Worm (Caenorhabditis elegans) whole organism, L4/young adult: ENCODE results near the gene ndc-80.

ENCODE experiments used
- W03F9.2 ChIP-seq: fragments of 150-350 bp; optimal IDR thresholded peaks from 2 replicates; lab custom pipeline; 2014; ENCODE audit warnings: missing biosample characterization, missing genetic modification characterization
- dao-5 ChIP-seq: sonication (generic microtip); optimal IDR thresholded peaks from 2 replicates; lab custom pipeline; 2016; ENCODE audit warnings: missing genotype, missing genetic modification characterization, moderate library complexity, missing compliant biosample characterization
- him-1 ChIP-seq: sonication (generic microtip); optimal IDR thresholded peaks from 2 replicates; lab custom pipeline; 2016; ENCODE audit warnings: missing genotype, missing genetic modification reagents, missing genetic modification characterization, missing compliant biosample characterization

The ndc-80 gene

DNA sequence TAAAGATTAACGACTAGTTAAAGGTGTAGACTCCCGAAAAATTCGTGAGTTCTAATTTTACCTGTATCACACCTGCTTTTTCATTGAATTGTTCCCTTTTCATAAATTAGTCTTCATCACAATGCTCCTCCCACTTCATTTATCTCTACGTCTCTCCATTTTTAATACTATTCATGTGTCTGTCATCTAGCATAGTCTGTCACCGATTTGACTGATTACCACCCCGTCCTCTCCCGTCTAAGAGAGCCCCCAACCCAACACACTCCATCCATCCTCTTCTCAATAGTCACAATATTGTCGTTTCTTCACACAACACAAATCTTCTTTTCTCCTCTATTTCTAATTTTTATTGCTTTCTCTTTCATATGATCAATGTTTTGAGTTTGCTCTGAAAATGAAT, 20.8 kb upstream of the ndc-80 start:
- no peak for TF ChIP-seq W03F9.2 (tag; lab: Kevin White, UChicago)
- no peak for TF ChIP-seq him-1
- TF ChIP-seq dao-5 (tag; lab: Kevin White, UChicago), result no peak

DNA sequence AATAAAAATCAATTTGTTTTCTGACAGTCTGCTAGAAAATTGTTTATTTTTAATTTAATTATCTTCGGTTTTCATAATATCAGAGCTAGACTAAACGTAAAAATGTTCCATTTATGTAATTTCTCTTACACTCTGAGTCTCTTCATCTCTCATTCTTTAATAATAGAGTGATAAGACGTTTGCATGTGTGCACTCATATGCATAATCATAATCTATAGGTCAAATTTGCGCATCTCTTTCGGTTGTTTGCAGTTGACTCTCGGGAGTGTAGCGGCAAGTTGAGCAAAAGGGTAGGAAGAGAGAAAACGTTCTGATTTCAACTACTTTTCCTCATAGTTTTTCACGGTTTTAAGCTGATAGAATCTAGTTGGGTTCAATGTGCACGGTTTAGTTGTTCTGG, 19.5 kb upstream of the ndc-80 start:
- no peak for TF ChIP-seq dao-5 (tag; lab: Kevin White, UChicago)
- TF ChIP-seq W03F9.2 (tag; lab: Kevin White, UChicago), result no peak
- no peak for TF ChIP-seq him-1

DNA sequence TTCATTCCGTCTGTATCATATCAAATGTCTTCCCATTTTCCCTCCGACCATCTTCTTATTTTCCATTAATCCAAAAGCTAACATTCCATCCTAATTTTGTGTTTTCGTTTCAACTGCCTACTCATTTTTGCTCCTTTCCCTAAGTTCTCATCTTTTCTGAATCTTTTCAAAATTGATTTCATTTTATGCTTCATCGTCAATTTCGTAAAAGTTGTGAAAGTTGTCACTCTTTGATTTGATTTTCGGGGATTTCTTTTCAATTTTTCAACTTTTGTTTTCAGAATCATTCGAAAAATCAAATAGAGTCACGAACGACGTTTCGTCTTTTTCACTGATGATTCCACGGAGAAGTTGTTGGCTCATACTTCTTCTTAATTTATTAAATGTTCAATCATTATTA, 18.4 kb upstream of the ndc-80 start, which contains the start of gene cwn-2:
TSS of gene cwn-2 (plus strand) at position 276 of the 400 bp plus-strand sequence.
- TF ChIP-seq him-1, result no peak

DNA sequence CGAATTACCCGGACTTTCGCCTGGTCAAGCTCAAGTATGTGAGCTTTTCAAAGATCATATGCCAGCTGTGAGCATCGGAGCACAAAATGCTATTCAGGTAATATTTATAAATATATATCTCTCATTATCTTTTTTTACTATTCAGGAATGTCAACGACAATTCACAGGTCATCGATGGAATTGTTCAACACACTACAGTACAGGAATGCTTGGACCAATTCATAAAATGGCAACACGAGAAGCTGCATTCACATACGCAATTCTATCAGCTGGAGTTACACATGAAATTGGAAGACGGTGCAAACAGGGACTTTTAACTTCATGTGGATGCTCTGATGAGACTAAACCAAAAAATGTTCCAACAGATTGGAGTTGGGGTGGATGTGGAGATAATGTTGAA, 17.7 kb upstream of the ndc-80 start:
- TF ChIP-seq dao-5 (tag; lab: Kevin White, UChicago) (no peak), him-1 (no peak), W03F9.2 (tag; lab: Kevin White, UChicago) (no peak)

DNA sequence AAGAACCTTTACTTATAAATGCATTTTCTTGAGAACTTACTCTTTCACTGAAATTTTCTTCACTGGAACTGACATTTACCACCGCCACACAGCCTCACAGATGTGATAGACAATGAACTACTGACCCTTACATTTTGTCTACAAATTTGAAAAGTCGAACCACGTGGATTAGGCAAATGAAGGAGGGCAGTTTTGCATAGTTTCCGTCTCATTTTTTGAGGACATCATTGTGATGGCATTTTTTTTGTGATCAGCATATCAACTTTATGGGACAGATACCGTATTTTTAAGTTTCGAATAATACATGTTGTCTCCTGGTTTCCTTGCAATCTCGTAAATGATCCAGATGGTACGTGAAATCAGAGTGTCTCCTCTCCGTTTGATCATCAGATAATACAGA, 13.4 kb upstream of the ndc-80 start, which contains the start of gene W01B6.3:
TSS of gene W01B6.3 (minus strand) at position 101 of the 400 bp plus-strand sequence.
- TF ChIP-seq W03F9.2 (tag; lab: Kevin White, UChicago) (no peak), him-1 (no peak), dao-5 (tag; lab: Kevin White, UChicago) (no peak)

DNA sequence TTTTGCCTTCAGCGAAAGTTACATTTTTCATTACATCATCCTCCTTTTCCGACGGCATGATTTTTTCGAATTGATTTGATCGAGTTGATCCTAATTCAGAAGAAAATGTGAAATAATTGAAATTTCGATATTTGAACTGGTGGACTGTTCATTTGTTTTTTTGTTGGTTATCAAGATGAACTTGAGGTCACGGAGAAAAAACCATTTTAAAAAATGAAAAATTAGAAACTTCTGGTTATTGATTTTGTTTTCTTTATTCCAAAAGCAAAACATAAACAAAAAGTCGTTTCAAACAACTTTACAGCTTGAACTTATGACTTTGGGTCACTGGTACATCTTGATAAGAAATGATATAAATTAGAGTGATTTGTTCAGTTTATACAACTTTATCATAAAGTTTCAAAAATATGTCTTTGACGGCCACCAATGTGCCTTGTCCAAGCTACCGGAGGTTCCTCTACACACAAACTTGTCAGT, 10.9 kb upstream of the ndc-80 start, which contains the start of the genes ttbk-4 and W01B6.4:
TSS of gene ttbk-4 (minus strand) at position 101 of the 477 bp plus-strand sequence.
TSS of gene W01B6.4 (plus strand) at position 427 of the 477 bp plus-strand sequence.
- TF ChIP-seq W03F9.2 (tag; lab: Kevin White, UChicago) (no peak), dao-5 (tag; lab: Kevin White, UChicago) (no peak), him-1 (no peak)

DNA sequence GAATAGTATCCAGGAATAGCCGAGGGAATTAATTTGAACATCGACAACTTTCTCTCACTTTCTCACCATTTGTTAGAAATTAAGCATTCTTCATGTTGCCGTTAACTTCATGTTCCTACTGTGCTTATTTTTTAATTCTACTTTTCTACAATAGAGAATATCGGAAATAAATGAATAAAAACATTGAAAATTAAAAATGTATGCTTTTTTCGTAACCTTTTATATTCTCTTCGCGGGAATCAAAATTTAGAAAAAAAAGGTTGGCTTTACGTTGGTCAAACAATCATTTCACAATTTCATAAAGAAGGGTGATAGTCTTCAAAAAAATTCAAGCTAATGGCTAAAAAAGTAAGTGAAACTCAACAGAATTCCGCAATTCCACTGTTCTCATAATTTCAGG, 10.0 kb upstream of the ndc-80 start, which contains the start of gene W01B6.5:
TSS of gene W01B6.5 (plus strand) at position 301 of the 400 bp plus-strand sequence.
- no peak for TF ChIP-seq dao-5 (tag; lab: Kevin White, UChicago)

DNA sequence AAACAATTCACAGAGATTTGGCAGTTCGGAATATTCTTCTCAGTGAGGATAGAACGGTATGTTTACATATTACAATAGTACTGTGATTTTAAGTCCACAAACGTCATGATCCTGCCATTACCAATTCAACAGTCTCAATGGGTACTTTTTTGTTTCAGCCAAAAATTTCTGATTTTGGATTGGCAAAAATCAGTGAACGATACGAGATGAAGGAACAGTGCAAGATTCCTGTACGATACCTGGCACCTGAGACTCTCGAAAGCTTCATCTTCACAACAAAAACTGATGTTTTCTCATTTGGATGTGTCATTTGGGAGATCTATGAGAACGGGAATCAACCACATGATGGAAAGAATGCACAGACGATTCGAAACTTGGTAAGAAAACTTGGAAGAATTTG, 7.9 kb upstream of the ndc-80 start:
- TF ChIP-seq dao-5 (tag; lab: Kevin White, UChicago) (no peak), him-1 (no peak), W03F9.2 (tag; lab: Kevin White, UChicago) (no peak)

DNA sequence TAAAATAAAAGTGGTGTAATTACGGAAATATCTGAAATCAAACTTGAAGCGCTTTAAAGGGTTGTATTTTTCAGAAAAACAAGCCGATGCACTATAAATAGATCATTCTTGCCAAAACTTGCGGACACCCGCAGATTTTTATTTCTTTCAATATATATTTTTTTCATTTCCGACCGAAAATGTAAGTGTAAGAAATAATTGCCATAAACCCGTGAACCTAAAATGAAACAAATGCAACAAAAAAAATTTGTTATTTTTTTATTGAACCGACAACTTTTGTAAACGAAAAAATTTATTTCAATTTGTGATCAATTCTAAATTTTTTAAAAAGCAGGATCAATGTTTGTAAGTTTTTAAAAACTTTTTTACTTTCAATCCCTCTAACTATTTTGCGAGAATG, 5.1 kb upstream of the ndc-80 start, which contains the start of gene W01B6.6:
TSS of gene W01B6.6 (plus strand) at position 301 of the 400 bp plus-strand sequence.
- no peak for TF ChIP-seq him-1

DNA sequence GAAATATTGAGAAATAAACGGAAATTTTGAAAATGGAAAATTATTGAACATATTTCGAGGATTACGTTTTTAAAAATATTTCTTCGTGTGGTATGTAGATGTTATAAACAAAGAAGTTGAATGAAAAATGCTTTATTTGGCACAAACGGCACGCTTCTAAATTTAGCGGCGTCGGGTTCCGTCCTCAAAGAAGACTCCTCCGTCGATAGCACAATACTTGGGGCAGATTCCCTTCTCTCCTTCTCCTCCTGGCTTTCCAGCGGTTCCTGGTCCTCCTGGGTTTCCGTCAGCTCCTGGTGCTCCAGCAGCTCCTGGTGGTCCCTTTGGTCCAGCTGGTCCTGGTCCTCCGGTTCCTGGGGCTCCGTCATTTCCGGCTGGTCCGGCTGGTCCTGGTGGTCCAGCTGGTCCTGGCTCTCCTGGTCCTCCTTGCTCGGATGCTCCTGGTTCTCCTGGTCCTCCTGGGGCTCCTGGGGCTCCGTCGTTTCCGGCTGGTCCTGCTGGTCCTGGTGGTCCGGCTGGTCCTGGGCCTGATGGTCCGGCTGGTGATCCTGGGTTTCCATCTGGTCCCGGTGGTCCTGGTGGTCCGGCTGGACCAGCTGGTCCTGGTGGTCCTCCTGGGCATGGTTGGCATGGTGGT, 1.5 kb upstream of the ndc-80 start, which contains the start of gene W01B6.8:
TSS of gene W01B6.8 (minus strand) at position 51 of the 637 bp plus-strand sequence.
- no peak for TF ChIP-seq dao-5 (tag; lab: Kevin White, UChicago)
- no peak for TF ChIP-seq W03F9.2 (tag; lab: Kevin White, UChicago)
- no peak for TF ChIP-seq him-1

DNA sequence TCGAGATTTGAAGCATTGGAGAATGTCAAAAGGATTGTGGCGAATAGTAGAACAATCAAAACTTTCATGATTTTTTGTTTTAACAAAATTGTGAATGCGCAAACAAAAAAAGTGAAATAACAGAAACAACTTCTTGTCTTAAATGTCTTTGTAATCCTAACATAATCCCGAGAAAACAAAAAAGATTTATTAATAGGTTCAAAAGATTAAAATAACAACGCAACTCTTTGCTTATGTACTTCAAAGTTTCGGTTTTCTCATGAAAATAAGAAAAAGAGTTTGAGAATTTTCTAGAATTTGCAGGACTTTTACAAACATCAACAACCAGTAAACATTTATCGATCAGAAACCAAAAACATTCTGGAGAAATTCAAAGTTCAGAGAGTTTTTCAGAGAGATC, 3.8 kb downstream of the ndc-80 start, which contains the start of gene ttr-39:
TSS of gene ttr-39 (minus strand) at position 101 of the 400 bp plus-strand sequence.
- TF ChIP-seq dao-5 (tag; lab: Kevin White, UChicago), result no peak
- TF ChIP-seq him-1, result no peak
- TF ChIP-seq W03F9.2 (tag; lab: Kevin White, UChicago), result no peak

DNA sequence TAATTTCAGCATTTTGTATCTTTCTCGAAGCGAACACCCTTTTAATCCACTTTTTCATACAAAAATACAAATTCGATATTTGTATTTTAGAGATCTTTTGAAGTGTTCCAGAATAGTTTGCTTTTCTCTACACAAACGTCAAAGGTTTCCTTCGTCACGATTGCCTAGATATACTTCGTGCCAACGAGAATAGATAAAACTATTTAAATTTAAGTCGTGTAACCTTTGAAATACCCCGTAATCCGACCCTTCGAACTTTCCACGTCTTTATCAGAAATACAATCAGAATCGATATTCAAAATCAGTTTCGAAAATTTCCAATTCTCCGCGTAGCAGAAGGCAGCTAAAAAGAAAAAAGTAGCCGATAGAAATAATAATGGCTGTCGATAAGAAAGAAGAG, 4.4 kb downstream of the ndc-80 start, which contains the start of gene ttbk-5:
TSS of gene ttbk-5 (plus strand) at position 301 of the 400 bp plus-strand sequence.
- TF ChIP-seq him-1, result no peak

DNA sequence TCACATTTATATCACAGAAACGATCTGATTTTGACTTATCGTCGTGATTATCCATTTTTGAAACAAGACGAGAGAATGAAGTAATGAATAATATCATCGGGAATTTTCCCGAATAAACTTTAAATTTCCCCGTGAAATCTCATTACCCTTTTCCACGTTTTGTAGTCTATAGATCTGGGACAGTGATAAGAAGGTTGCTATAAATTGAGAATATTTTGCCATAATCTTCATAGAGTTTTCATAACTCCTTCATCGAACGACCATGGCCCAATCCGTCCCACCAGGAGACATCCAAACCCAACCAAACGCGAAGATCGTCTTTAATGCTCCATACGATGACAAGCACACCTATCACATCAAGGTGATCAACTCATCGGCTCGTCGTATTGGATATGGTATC, 9.2 kb downstream of the ndc-80 start, which contains the start of the genes C04G2.5 and msp-36:
TSS of gene C04G2.5 (minus strand) at position 101 of the 400 bp plus-strand sequence.
TSS of gene msp-36 (plus strand) at position 263 of the 400 bp plus-strand sequence.
- no peak for TF ChIP-seq him-1
- no peak for TF ChIP-seq dao-5 (tag; lab: Kevin White, UChicago)
- TF ChIP-seq W03F9.2 (tag; lab: Kevin White, UChicago), result no peak

DNA sequence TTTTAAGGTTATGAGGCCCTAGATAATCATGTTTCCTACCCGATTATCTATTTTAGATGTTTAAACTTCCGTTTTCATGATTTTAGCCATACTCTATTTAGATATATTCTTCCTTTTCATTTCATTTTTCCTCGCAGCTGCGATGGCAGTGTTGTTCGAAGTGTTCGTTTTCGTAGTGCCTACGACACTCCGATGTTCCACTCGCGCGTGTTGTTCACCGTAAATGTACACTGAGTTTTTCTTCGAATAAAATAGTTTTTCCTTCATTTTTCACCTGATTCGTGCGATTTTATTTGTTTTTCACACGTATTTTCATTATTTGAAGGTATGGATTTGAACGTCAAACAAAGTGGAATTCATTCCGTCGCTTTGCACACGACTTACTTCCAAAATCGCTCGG, 10.9 kb downstream of the ndc-80 start, which contains the start of gene dis-3:
TSS of gene dis-3 (plus strand) at position 322 of the 400 bp plus-strand sequence.
- no peak for TF ChIP-seq him-1
- TF ChIP-seq W03F9.2 (tag; lab: Kevin White, UChicago), result no peak
- TF ChIP-seq dao-5 (tag; lab: Kevin White, UChicago), result no peak

DNA sequence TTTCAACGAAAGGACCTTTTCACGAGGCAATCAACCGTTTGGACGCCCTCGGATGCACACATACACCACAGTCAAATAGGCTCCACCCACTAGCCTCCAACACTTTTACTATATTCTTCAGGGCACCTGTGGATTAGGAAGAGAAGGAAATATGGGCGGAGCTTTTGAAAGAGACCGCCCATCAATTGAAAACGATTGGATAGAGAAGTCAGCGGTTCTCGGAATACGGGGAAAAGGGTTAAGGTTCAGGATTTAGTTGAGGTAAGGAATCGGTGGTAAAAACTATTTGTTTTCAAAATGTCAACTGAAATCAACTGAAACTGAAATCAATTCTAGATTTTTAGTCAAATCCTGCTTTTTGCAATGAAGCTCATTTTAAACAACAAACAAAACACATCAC, 24.5 kb downstream of the ndc-80 start, which contains the start of gene egl-38:
TSS of gene egl-38 (minus strand) at position 101 of the 400 bp plus-strand sequence.
- TF ChIP-seq him-1 (no peak), W03F9.2 (tag; lab: Kevin White, UChicago) (no peak), dao-5 (tag; lab: Kevin White, UChicago) (no peak)
